Fruit fly (Drosophila melanogaster): ENCODE results near the gene CG11656.

Gene CG11656

dm6 chr3R:12980628-12981219 lies 29.0 kb upstream of the CG11656 start, which contains the start of gene Paip2 (continued):
- TF ChIP-seq NfI (GFP tag; optimal IDR thresholded peaks at IDR 0.05) (peak; percentile 5), Nf-YC (tag; optimal IDR thresholded peaks at IDR 0.05) (peak; percentile 32), stc (GFP tag; IDR thresholded peaks at IDR 0.05) (no peak), grn (GFP tag; optimal IDR thresholded peaks at IDR 0.05) (peak; percentile 68), ewg (GFP tag; optimal IDR thresholded peaks at IDR 0.05) (no peak), CG6175 (GFP tag; IDR thresholded peaks at IDR 0.05) (no peak), CG15011 (GFP tag; optimal IDR thresholded peaks at IDR 0.05) (no peak), Fer1 (GFP tag; optimal IDR thresholded peaks at IDR 0.05) (no peak), CG11085 (GFP tag; IDR thresholded peaks at IDR 0.05) (no peak), pfk (GFP tag; optimal IDR thresholded peaks at IDR 0.05) (no peak), eyg (GFP tag; optimal IDR thresholded peaks at IDR 0.05) (no peak), Dad (GFP tag; optimal IDR thresholded peaks at IDR 0.05) (peak; percentile 35), stwl (tag; optimal IDR thresholded peaks at IDR 0.05) (peak; percentile 69), sr (GFP tag; IDR thresholded peaks at IDR 0.05) (no peak), CG3726 (GFP tag; IDR thresholded peaks at IDR 0.05) (no peak), pb (GFP tag; optimal IDR thresholded peaks at IDR 0.05) (no peak), nom (GFP tag; optimal IDR thresholded peaks at IDR 0.05) (no peak), CG34422 (GFP tag; IDR thresholded peaks at IDR 0.05) (no peak), Elba2 (GFP tag; optimal IDR thresholded peaks at IDR 0.05) (no peak), CG4282 (GFP tag; optimal IDR thresholded peaks at IDR 0.05) (no peak), Atf6 (GFP tag; IDR thresholded peaks at IDR 0.05) (no peak), vvl (GFP tag; IDR thresholded peaks at IDR 0.05) (0 out of 2 replicates have a peak, but pooled peaks have one; percentile 6), h (optimal IDR thresholded peaks at IDR 0.05) (no peak), Dip3 (GFP tag; optimal IDR thresholded peaks at IDR 0.05) (peak; percentile 9), psq (GFP tag; optimal IDR thresholded peaks at IDR 0.05) (no peak), yki (optimal IDR thresholded peaks at IDR 0.05) (no peak), Nf-YB (GFP tag; optimal IDR thresholded peaks at IDR 0.05) (no peak), lov (optimal IDR thresholded peaks at IDR 0.05) (no peak), lov (GFP tag; IDR thresholded peaks at IDR 0.05) (no peak), CG10267 (tag; optimal IDR thresholded peaks at IDR 0.05) (peak; percentile 71), CG11560 (tag; IDR thresholded peaks at IDR 0.05) (peak; percentile 61; the same call in 2 of the 3 replicates), CG4328 (GFP tag; optimal IDR thresholded peaks at IDR 0.05) (no peak), CG11456 (GFP tag; IDR thresholded peaks at IDR 0.05) (no peak), Mrtf (GFP tag; IDR thresholded peaks at IDR 0.05) (no peak), CG6765 (GFP tag; optimal IDR thresholded peaks at IDR 0.05) (no peak), BEAF-32 (GFP tag; optimal IDR thresholded peaks at IDR 0.05) (peak; percentile 100), Med (GFP tag) (peak; percentile 90), pum (GFP tag; optimal IDR thresholded peaks at IDR 0.05) (no peak), ase (GFP tag; IDR thresholded peaks at IDR 0.05) (no peak), insv (GFP tag; optimal IDR thresholded peaks at IDR 0.05) (peak in 1 of 2 experiments; percentile 32), YL-1 (GFP tag; optimal IDR thresholded peaks at IDR 0.05) (peak; percentile 73), repo (GFP tag; optimal IDR thresholded peaks at IDR 0.05) (no peak), gsb (GFP tag; IDR thresholded peaks at IDR 0.05) (no peak), Doc2 (GFP tag; IDR thresholded peaks at IDR 0.05) (no peak), gcm2 (GFP tag; optimal IDR thresholded peaks at IDR 0.05) (no peak), klu (GFP tag; IDR thresholded peaks at IDR 0.05) (no peak), jumu (GFP tag; optimal IDR thresholded peaks at IDR 0.05) (no peak), inv (GFP tag; IDR thresholded peaks at IDR 0.05; ENCODE audit: partially characterized antibody) (peak; percentile 98), prd (optimal IDR thresholded peaks at IDR 0.05) (no peak), prd (GFP tag; IDR thresholded peaks at IDR 0.05) (no peak), CG5953 (GFP tag; IDR thresholded peaks at IDR 0.05) (no peak), maf-S (GFP tag; optimal IDR thresholded peaks at IDR 0.05) (no peak), HLH54F (GFP tag; optimal IDR thresholded peaks at IDR 0.05) (no peak)

All from whole organism, embryonic.